Fruit fly (Drosophila melanogaster) whole organism, pupa: ENCODE data around the gene CG4820.

Source experiments
- CG14655 ChIP-seq: fragments of 200-800 bp; sonication (Bioruptor generic); optimal IDR thresholded peaks from 3 replicates; lab custom pipeline; 2017; ENCODE audit warnings: mild to moderate bottlenecking, missing biosample characterization, missing genetic modification reagents, missing genetic modification characterization
- CG17806 ChIP-seq: fragments of 200-800 bp; sonication (Bioruptor generic); optimal IDR thresholded peaks from 2 replicates; lab custom pipeline; 2018; ENCODE audit warnings: missing biosample characterization, mild to moderate bottlenecking, missing genetic modification characterization, moderate library complexity
- CG8301 ChIP-seq: fragments of 200-800 bp; sonication (Bioruptor generic); optimal IDR thresholded peaks from 2 replicates; lab custom pipeline; 2018; ENCODE audit warnings: missing biosample characterization, mild to moderate bottlenecking, missing genetic modification characterization
- Pif1B ChIP-seq: fragments of 200-800 bp; sonication (Bioruptor generic); optimal IDR thresholded peaks from 3 replicates; lab custom pipeline; 2016; ENCODE audit warnings: missing biosample characterization, missing genetic modification characterization
- Snoo ChIP-seq: fragments of 200-800 bp; sonication (Bioruptor generic); optimal IDR thresholded peaks from 3 replicates; lab custom pipeline; 2017; ENCODE audit warnings: missing biosample characterization, mild to moderate bottlenecking, missing genetic modification characterization, inconsistent platforms
- fd96Ca ChIP-seq: fragments of 200-800 bp; sonication (Bioruptor generic); IDR thresholded peaks from 3 replicates; pipeline ENCODE4 v1.3.6; 2022; ENCODE audit warnings: missing biosample characterization, missing genetic modification characterization
- rn ChIP-seq: fragments of 200-800 bp; sonication (Bioruptor generic); IDR thresholded peaks from 2 replicates; pipeline ENCODE4 v1.3.6; 2022; ENCODE audit warnings: missing biosample characterization, missing genetic modification characterization

- TF ChIP-seq Pif1B (GFP tag; lab: Kevin White, UChicago) (peak; percentile 14), CG14655 (GFP tag; lab: Kevin White, UChicago) (no peak), CG17806 (tag; lab: Kevin White, UChicago) (no peak), CG8301 (peak; percentile 15), fd96Ca (no peak), rn (GFP tag; lab: Robert Waterston, UW) (no peak), Snoo (peak; percentile 4)
These were observed 6.4 kb upstream of the CG4820 start, which contains the start of the genes SdhC and Tctp for dm6 chr3R:11209801-11210402.
